Fruit fly (Drosophila melanogaster): ENCODE measurements around the gene CG10853.
A peak's percentile ranks its signal among the peaks of the same experiment; 100 is the strongest.

The CG10853 gene

dm6 chr3L:3970372-3971031, 22.8 kb downstream of the CG10853 start (continued):
- TF ChIP-seq Pdp1 (GFP tag; optimal IDR thresholded peaks at IDR 0.05): peak in 1 of 2 experiments; percentile 19
- TF ChIP-seq CG10979 (tag; optimal IDR thresholded peaks at IDR 0.05): peak; percentile 37
- no peak for TF ChIP-seq fd64A (GFP tag; optimal IDR thresholded peaks at IDR 0.05)
- TF ChIP-seq CG11504 (tag; optimal IDR thresholded peaks at IDR 0.05): peak; percentile 69
- peak; percentile 51 for TF ChIP-seq CG12659 (GFP tag; optimal IDR thresholded peaks at IDR 0.05)
- TF ChIP-seq CG2129 (GFP tag; IDR thresholded peaks at IDR 0.05; ENCODE audit: partially characterized antibody): no peak
- peak; percentile 59 for TF ChIP-seq esg (GFP tag; conservative IDR thresholded peaks at IDR 0.05)
- no peak for TF ChIP-seq D (optimal IDR thresholded peaks at IDR 0.05)
- peak; percentile 9 for TF ChIP-seq D (GFP tag; optimal IDR thresholded peaks at IDR 0.05)
- no peak for TF ChIP-seq Sry-β (GFP tag; optimal IDR thresholded peaks at IDR 0.05)
- TF ChIP-seq lab (GFP tag; optimal IDR thresholded peaks at IDR 0.05): peak; percentile 77
- TF ChIP-seq CG9817 (tag; optimal IDR thresholded peaks at IDR 0.05): no peak
- peak; percentile 19 for TF ChIP-seq fd96Cb (tag; optimal IDR thresholded peaks at IDR 0.05)
- TF ChIP-seq Fer2 (tag; optimal IDR thresholded peaks at IDR 0.05): no peak
- TF ChIP-seq wdn (GFP tag; IDR thresholded peaks at IDR 0.05): no peak
- TF ChIP-seq ac (GFP tag; optimal IDR thresholded peaks at IDR 0.05): no peak
- TF ChIP-seq Sox100B (GFP tag; optimal IDR thresholded peaks at IDR 0.05): peak; percentile 23
- no peak for TF ChIP-seq gcm (GFP tag; optimal IDR thresholded peaks at IDR 0.05)
- TF ChIP-seq Jarid2 (GFP tag; optimal IDR thresholded peaks at IDR 0.05): no peak
- TF ChIP-seq CG1647 (GFP tag; optimal IDR thresholded peaks at IDR 0.05): no peak
- TF ChIP-seq corto (GFP tag; optimal IDR thresholded peaks at IDR 0.05): no peak
- TF ChIP-seq Fer3 (tag; optimal IDR thresholded peaks at IDR 0.05): peak; percentile 25
- TF ChIP-seq CG33213 (GFP tag; optimal IDR thresholded peaks at IDR 0.05): no peak
- TF ChIP-seq CG2120 (GFP tag; optimal IDR thresholded peaks at IDR 0.05): peak; percentile 76
- TF ChIP-seq cato (GFP tag; optimal IDR thresholded peaks at IDR 0.05; ENCODE audit: borderline replicate concordance): no peak
- TF ChIP-seq tgo (GFP tag; IDR thresholded peaks at IDR 0.05): peak; percentile 26; the same call in 2 of the 3 replicates
- TF ChIP-seq Ravus (GFP tag; IDR thresholded peaks at IDR 0.05): no peak

- TF ChIP-seq oc (tag; optimal IDR thresholded peaks at IDR 0.05) (no peak), Bteb2 (GFP tag; optimal IDR thresholded peaks at IDR 0.05) (no peak)
These were observed 24.9 kb downstream of the CG10853 start, which contains the start of gene CG43915 for dm6 chr3L:3972599-3972998. Gene CG43915, plus strand, starts transcription at chr3L:3972899.

dm6 chr3L:3976438-3976837, 28.7 kb downstream of the CG10853 start:
- TF ChIP-seq NfI (GFP tag; optimal IDR thresholded peaks at IDR 0.05) (no peak), CG4360 (GFP tag; IDR thresholded peaks at IDR 0.05) (peak; percentile 98), crol (GFP tag; IDR thresholded peaks at IDR 0.05) (no peak), bigmax (GFP tag; optimal IDR thresholded peaks at IDR 0.05) (no peak), z (GFP tag; IDR thresholded peaks at IDR 0.05) (no peak), CG10959 (GFP tag; IDR thresholded peaks at IDR 0.05) (no peak), CG13624 (GFP tag; optimal IDR thresholded peaks at IDR 0.05) (no peak), Hsf (GFP tag; optimal IDR thresholded peaks at IDR 0.05) (no peak), Sry-δ (GFP tag; optimal IDR thresholded peaks at IDR 0.05) (no peak), ac (GFP tag; optimal IDR thresholded peaks at IDR 0.05) (peak; percentile 32), peb (GFP tag; IDR thresholded peaks at IDR 0.05) (no peak), pros (GFP tag; optimal IDR thresholded peaks at IDR 0.05) (peak; percentile 92), scrt (GFP tag; optimal IDR thresholded peaks at IDR 0.05) (peak; percentile 79), CG16813 (GFP tag; IDR thresholded peaks at IDR 0.05; ENCODE audit: partially characterized antibody) (no peak), Optix (GFP tag; IDR thresholded peaks at IDR 0.05) (no peak), CG14441 (GFP tag; IDR thresholded peaks at IDR 0.05) (no peak), D (optimal IDR thresholded peaks at IDR 0.05) (peak; percentile 0), D (GFP tag; optimal IDR thresholded peaks at IDR 0.05) (no peak), HmgZ (tag; optimal IDR thresholded peaks at IDR 0.05) (no peak), Side (GFP tag; optimal IDR thresholded peaks at IDR 0.05) (no peak), CG34224 (GFP tag; IDR thresholded peaks at IDR 0.05; ENCODE audit: partially characterized antibody) (no peak), kay (GFP tag; optimal IDR thresholded peaks at IDR 0.05) (no peak)
